Fruit fly (Drosophila melanogaster) ovary, adult (tissue): ENCODE data around the gene GluProRS.

ENCODE experiments used
- CG17801 ChIP-seq: fragments of 200-800 bp; optimal IDR thresholded peaks from 2 replicates; lab custom pipeline; 2019; ENCODE audit warnings: missing biosample characterization, mild to moderate bottlenecking, missing genetic modification characterization, moderate library complexity; ENCODE audit not compliant: partially characterized antibody

The GluProRS gene

DNA sequence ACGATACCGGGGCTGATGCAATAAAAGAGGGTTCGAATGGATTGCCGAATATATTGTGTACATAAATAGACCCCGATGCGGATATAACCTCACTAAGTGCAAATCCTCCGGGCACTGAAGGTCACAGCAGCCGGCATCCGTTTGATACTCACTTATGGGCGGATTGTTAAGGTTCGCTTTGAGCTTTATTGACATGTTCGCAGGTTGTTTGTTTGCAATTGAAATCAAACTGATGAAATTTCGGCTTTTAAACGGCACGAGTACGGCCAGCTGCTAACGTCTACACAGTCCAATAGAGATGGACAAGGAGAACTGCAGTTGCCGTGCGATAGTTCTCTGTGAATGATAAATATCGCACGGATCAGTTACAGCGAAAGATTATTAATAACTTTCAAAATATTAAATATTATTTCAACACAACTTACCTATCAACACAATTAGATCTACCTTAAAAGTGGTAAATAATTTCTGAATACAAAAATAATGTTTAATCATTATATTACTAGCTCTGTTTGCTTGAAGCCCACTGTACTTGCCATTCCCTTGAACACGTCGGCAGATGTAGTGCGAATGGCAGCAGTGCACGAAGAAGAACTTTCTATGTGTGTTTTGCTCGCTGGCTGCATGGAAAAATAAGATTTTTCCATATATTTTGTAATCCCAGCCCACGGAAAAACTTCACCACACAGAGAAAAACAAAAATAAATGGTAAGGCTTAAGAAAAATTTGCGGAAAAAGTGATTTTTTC lies at the start of gene GluProRS, which contains the start of gene AP-1sigma:
TSS of gene GluProRS (minus strand) at position 301 of the 748 bp plus-strand sequence.
TSS of gene AP-1sigma (plus strand) at position 561 of the 748 bp plus-strand sequence.
- TF ChIP-seq CG17801 (GFP tag; lab: Kevin White, UChicago): peak; percentile 88

- TF ChIP-seq CG17801 (GFP tag; lab: Kevin White, UChicago): peak; percentile 14
Measured at dm6 chr3R:24006449-24007159, 48.4 kb upstream of the GluProRS start.

- TF ChIP-seq CG17801 (GFP tag; lab: Kevin White, UChicago): no peak
Measured at dm6 chr3R:24003948-24004347, 45.8 kb upstream of the GluProRS start.

dm6 chr3R:24001150-24001549 lies 43.0 kb upstream of the GluProRS start:
- TF ChIP-seq CG17801 (GFP tag; lab: Kevin White, UChicago): no peak

dm6 chr3R:23996224-23996623 lies 38.0 kb upstream of the GluProRS start, which contains the start of gene LSm3:
TSS of gene LSm3 (plus strand) at chr3R:23996262.
- peak; percentile 49 for TF ChIP-seq CG17801 (GFP tag; lab: Kevin White, UChicago)

dm6 chr3R:23995460-23995859 lies 37.3 kb upstream of the GluProRS start, which contains the start of gene CG33108:
TSS of gene CG33108 (plus strand) at chr3R:23995659.
- TF ChIP-seq CG17801 (GFP tag; lab: Kevin White, UChicago): no peak

- no peak for TF ChIP-seq CG17801 (GFP tag; lab: Kevin White, UChicago)
Measured at dm6 chr3R:23994578-23994977, 36.4 kb upstream of the GluProRS start.

- TF ChIP-seq CG17801 (GFP tag; lab: Kevin White, UChicago): peak; percentile 52
Measured at dm6 chr3R:23992823-23993797, 34.9 kb upstream of the GluProRS start, which contains the start of the genes Epp and Rab7. TSS of gene Epp (minus strand) at chr3R:23992916. TSS of gene Rab7 (plus strand) at chr3R:23993008.

DNA sequence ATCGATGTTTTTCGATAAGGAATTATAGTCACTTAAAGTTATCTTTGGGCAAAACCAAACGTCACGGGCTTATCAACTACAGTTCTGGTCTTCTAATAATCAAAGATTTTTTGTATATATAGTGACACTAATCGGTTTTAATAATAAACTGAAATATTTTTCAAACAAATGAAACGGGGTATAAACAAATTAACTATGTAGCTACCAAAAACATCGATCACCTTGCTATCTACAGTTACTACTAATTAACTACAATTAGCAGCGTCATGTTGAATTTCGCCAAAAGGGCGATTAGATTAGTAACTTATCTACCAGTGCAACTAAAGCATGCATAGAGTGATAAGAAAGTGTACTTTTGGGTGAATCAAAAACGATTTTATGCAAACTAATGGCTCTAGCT lies 33.2 kb upstream of the GluProRS start:
- no peak for TF ChIP-seq CG17801 (GFP tag; lab: Kevin White, UChicago)

dm6 chr3R:23986479-23986930 lies 28.3 kb upstream of the GluProRS start, which contains the start of the genes CG13603 and CG5902:
TSS of gene CG13603 (minus strand) at chr3R:23986569.
TSS of gene CG5902 (plus strand) at chr3R:23986642.
- peak; percentile 75 for TF ChIP-seq CG17801 (GFP tag; lab: Kevin White, UChicago)

dm6 chr3R:23981645-23982044 lies 23.5 kb upstream of the GluProRS start:
- no peak for TF ChIP-seq CG17801 (GFP tag; lab: Kevin White, UChicago)

dm6 chr3R:23971764-23972163 lies 13.6 kb upstream of the GluProRS start:
- TF ChIP-seq CG17801 (GFP tag; lab: Kevin White, UChicago): no peak

dm6 chr3R:23971208-23971607 lies 13.0 kb upstream of the GluProRS start:
- TF ChIP-seq CG17801 (GFP tag; lab: Kevin White, UChicago): no peak

DNA sequence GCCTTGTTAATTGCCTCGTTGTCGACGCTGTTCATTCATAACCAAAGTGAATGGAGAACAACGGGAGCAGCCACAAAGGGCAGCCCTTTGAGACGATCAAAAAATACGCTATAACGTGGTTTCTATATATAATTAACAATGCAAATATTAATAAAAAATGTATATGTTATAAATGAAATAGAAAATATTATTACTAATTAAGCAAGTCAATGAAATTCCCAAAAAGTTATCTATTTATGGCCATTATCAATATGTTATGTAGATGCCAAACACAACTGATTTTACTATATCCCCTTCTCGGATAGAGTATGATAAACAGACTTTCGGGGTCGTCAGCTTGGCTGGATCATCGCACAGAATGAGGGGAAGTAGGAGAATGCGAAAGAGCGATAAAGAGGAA lies 11.3 kb upstream of the GluProRS start:
- TF ChIP-seq CG17801 (GFP tag; lab: Kevin White, UChicago): no peak
